Worm (Caenorhabditis elegans) whole organism, L4 larva: Measurements from ENCODE around the gene F17C11.11.
A peak's percentile ranks its signal among the peaks of the same experiment; 100 is the strongest.

ENCODE experiments used
- F10B5.3 ChIP-seq: sonication (generic microtip); optimal IDR thresholded peaks from 2 replicates; lab custom pipeline; 2016; ENCODE audit warnings: mild to moderate bottlenecking, missing genetic modification characterization, missing compliant biosample characterization
- F44E2.7 ChIP-seq: fragments of 200-800 bp; sonication (Bioruptor generic); IDR thresholded peaks from 2 replicates; pipeline ENCODE4 v2.1.2; 2022; ENCODE audit warnings: missing genetic modification characterization, missing compliant biosample characterization
- T26A8.4 ChIP-seq: fragments of 200-800 bp; sonication (Bioruptor generic); IDR thresholded peaks from 2 replicates; pipeline ENCODE4 v1.3.6; 2022; ENCODE audit warnings: missing genetic modification characterization, missing compliant biosample characterization
- Y75B8A.6 ChIP-seq: fragments of 200-800 bp; sonication (Bioruptor generic); IDR thresholded peaks from 2 replicates; pipeline ENCODE4 v1.3.6; 2022; ENCODE audit warnings: missing genetic modification reagents, missing genetic modification characterization, missing compliant biosample characterization
- aha-1 ChIP-seq: fragments of 150-350 bp; peaks from one replicate; lab custom pipeline; 2014; ENCODE audit warnings: missing biosample characterization, missing genetic modification characterization
- ama-1 ChIP-seq: fragments of 150-350 bp; optimal IDR thresholded peaks from 2 replicates; lab custom pipeline; 2014; ENCODE audit warnings: inconsistent platforms, mixed read lengths
- attf-4 ChIP-seq: sonication (generic microtip); optimal IDR thresholded peaks from 3 replicates; lab custom pipeline; 2017; ENCODE audit warnings: missing biosample characterization, missing genetic modification characterization
- ceh-20 ChIP-seq: fragments of 200-800 bp; sonication (Bioruptor generic); IDR thresholded peaks from 2 replicates; pipeline ENCODE4 v1.3.6; 2022; ENCODE audit warnings: missing genetic modification reagents, missing genetic modification characterization, missing compliant biosample characterization
- ctbp-1 ChIP-seq: fragments of 200-800 bp; sonication (Bioruptor generic); IDR thresholded peaks from 2 replicates; pipeline ENCODE4 v1.3.6; 2022; ENCODE audit warnings: missing genetic modification reagents, missing genetic modification characterization, missing compliant biosample characterization
- daf-19 ChIP-seq: fragments of 200-800 bp; sonication (Bioruptor generic); conservative IDR thresholded peaks from 2 replicates; pipeline ENCODE4 v1.3.6; 2022; ENCODE audit warnings: missing genetic modification characterization, missing compliant biosample characterization
- daf-8 ChIP-seq: fragments of 200-800 bp; sonication (Bioruptor generic); IDR thresholded peaks from 2 replicates; pipeline ENCODE4 v1.3.6; 2022; ENCODE audit warnings: missing genetic modification characterization, missing compliant biosample characterization
- dmd-6 ChIP-seq: fragments of 200-800 bp; sonication (Bioruptor generic); IDR thresholded peaks from 2 replicates; pipeline ENCODE4 v1.3.6; 2022; ENCODE audit warnings: missing genetic modification reagents, missing genetic modification characterization, missing compliant biosample characterization
- dmd-9 ChIP-seq: fragments of 200-800 bp; sonication (Bioruptor generic); IDR thresholded peaks from 2 replicates; pipeline ENCODE4 v1.3.6; 2022; ENCODE audit warnings: missing genetic modification reagents, missing genetic modification characterization, missing compliant biosample characterization
- fkh-10 ChIP-seq: fragments of 150-350 bp; optimal IDR thresholded peaks from 2 replicates; lab custom pipeline; 2014; ENCODE audit warnings: missing biosample characterization, missing genetic modification reagents, missing genetic modification characterization
- gei-8 ChIP-seq: fragments of 200-800 bp; sonication (Bioruptor generic); optimal IDR thresholded peaks from 2 replicates; lab custom pipeline; 2018; ENCODE audit warnings: mild to moderate bottlenecking, missing genetic modification characterization, missing compliant biosample characterization
- hlh-30 ChIP-seq: sonication (generic microtip); optimal IDR thresholded peaks from 2 replicates; lab custom pipeline; 2017; ENCODE audit warnings: antibody characterized with exemption, mild to moderate bottlenecking, missing genetic modification characterization, missing compliant biosample characterization; ENCODE audit not compliant: insufficient read depth
- hmg-1.1 ChIP-seq: fragments of 200-800 bp; sonication (Bioruptor generic); IDR thresholded peaks from 2 replicates; pipeline ENCODE4 v1.3.6; 2022; ENCODE audit warnings: missing genetic modification reagents, missing genetic modification characterization, missing compliant biosample characterization
- lim-7 ChIP-seq: fragments of 200-800 bp; sonication (Bioruptor generic); IDR thresholded peaks from 2 replicates; pipeline ENCODE4 v1.3.6; 2022; ENCODE audit warnings: missing genetic modification characterization, missing compliant biosample characterization
- lin-13 ChIP-seq: fragments of 150-350 bp; optimal IDR thresholded peaks from 2 replicates; lab custom pipeline; 2014; ENCODE audit warnings: missing biosample characterization, missing genetic modification reagents, missing genetic modification characterization
- lin-15B ChIP-seq: fragments of 150-350 bp; sonication (generic microtip); optimal IDR thresholded peaks from 3 replicates; lab custom pipeline; 2014; ENCODE audit warnings: missing biosample characterization, missing genetic modification characterization
- lin-38 ChIP-seq: fragments of 200-800 bp; sonication (Bioruptor generic); IDR thresholded peaks from 2 replicates; pipeline ENCODE4 v1.3.6; 2022; ENCODE audit warnings: missing genetic modification reagents, missing genetic modification characterization, missing compliant biosample characterization
- lsy-2 ChIP-seq, 2 experiments: fragments of 150-350 bp in 1 of 2; sonication (generic microtip) in 1 of 2; optimal IDR thresholded peaks; 2 replicates each; lab custom pipeline; 2014 to 2017; ENCODE audit warnings: missing biosample characterization in 2 of 2, missing genetic modification characterization in 2 of 2
- madf-9 ChIP-seq: fragments of 200-800 bp; sonication (Bioruptor generic); conservative IDR thresholded peaks from 2 replicates; pipeline ENCODE4 v1.3.6; 2022; ENCODE audit warnings: missing genetic modification reagents, missing genetic modification characterization, missing compliant biosample characterization
- mdl-1 ChIP-seq, 2 experiments: fragments of 150-350 bp in 1 of 2; sonication (generic microtip) in 1 of 2; optimal IDR thresholded peaks; 2 replicates each; lab custom pipeline; 2014 to 2017; ENCODE audit warnings: missing biosample characterization in 2 of 2, missing genetic modification characterization in 2 of 2
- mep-1 ChIP-seq: fragments of 150-350 bp; sonication (generic microtip); optimal IDR thresholded peaks from 3 replicates; lab custom pipeline; 2014; ENCODE audit warnings: missing biosample characterization, missing genetic modification characterization
- mes-2 ChIP-seq: sonication (generic microtip); optimal IDR thresholded peaks from 2 replicates; lab custom pipeline; 2016; ENCODE audit warnings: missing genotype, mild to moderate bottlenecking, missing genetic modification characterization, missing compliant biosample characterization; ENCODE audit not compliant: poor library complexity, severe bottlenecking
- mxl-2 ChIP-seq: fragments of 200-800 bp; sonication (Bioruptor generic); conservative IDR thresholded peaks from 2 replicates; pipeline ENCODE4 v1.3.6; 2022; ENCODE audit warnings: missing genetic modification reagents, missing genetic modification characterization, missing compliant biosample characterization
- nhr-102 ChIP-seq: sonication (generic microtip); optimal IDR thresholded peaks from 2 replicates; lab custom pipeline; 2016; ENCODE audit warnings: mild to moderate bottlenecking, missing genetic modification characterization, moderate library complexity, missing compliant biosample characterization
- nhr-11 ChIP-seq: fragments of 150-350 bp; optimal IDR thresholded peaks from 2 replicates; lab custom pipeline; 2014; ENCODE audit warnings: missing biosample characterization, missing genetic modification characterization
- nhr-111 ChIP-seq: fragments of 200-800 bp; sonication (Bioruptor generic); optimal IDR thresholded peaks from 2 replicates; lab custom pipeline; 2018; ENCODE audit warnings: mild to moderate bottlenecking, missing genetic modification characterization, missing compliant biosample characterization
- nhr-28 ChIP-seq: fragments of 150-350 bp; optimal IDR thresholded peaks from 2 replicates; lab custom pipeline; 2014; ENCODE audit warnings: missing biosample characterization, missing genetic modification characterization
- nhr-77 ChIP-seq: fragments of 150-350 bp; optimal IDR thresholded peaks from 2 replicates; lab custom pipeline; 2014; ENCODE audit warnings: missing biosample characterization, missing genetic modification characterization
- rbr-2 ChIP-seq: sonication (generic microtip); optimal IDR thresholded peaks from 2 replicates; lab custom pipeline; 2016; ENCODE audit warnings: missing genotype, missing genetic modification characterization, missing compliant biosample characterization
- snpc-1.2 ChIP-seq: fragments of 200-800 bp; sonication (Bioruptor generic); IDR thresholded peaks from 2 replicates; pipeline ENCODE4 v1.3.6; 2022; ENCODE audit warnings: missing genetic modification reagents, missing genetic modification characterization, missing compliant biosample characterization
- snpc-4 ChIP-seq: fragments of 150-350 bp; optimal IDR thresholded peaks from 2 replicates; lab custom pipeline; 2014; ENCODE audit warnings: missing biosample characterization, missing genetic modification characterization
- tra-1 ChIP-seq: fragments of 200-800 bp; sonication (Bioruptor generic); IDR thresholded peaks from 2 replicates; pipeline ENCODE4 v1.3.6; 2022; ENCODE audit warnings: missing genetic modification reagents, missing genetic modification characterization, missing compliant biosample characterization
- unc-62 ChIP-seq, 3 experiments: fragments of 150-350 bp in 1 of 3; sonication (generic microtip); optimal IDR thresholded peaks in 2 of 3; peaks in 1 of 3; 1 replicate in 1 of 3; 2 replicates in 2 of 3; lab custom pipeline; 2014 to 2017; ENCODE audit warnings: missing biosample characterization in 3 of 3, missing genetic modification characterization in 3 of 3, missing genetic modification reagents in 3 of 3, missing genotype in 1 of 3
- vab-7 ChIP-seq: fragments of 200-800 bp; sonication (Bioruptor generic); IDR thresholded peaks from 2 replicates; pipeline ENCODE4 v1.3.6; 2022; ENCODE audit warnings: missing genetic modification reagents, missing genetic modification characterization, missing compliant biosample characterization
- zfp-2 ChIP-seq: sonication (generic microtip); optimal IDR thresholded peaks from 2 replicates; lab custom pipeline; 2016; ENCODE audit warnings: mild to moderate bottlenecking, missing genetic modification characterization, missing compliant biosample characterization

The F17C11.11 gene

ce11 chrV:10909071-10909470, 29.5 kb downstream of the F17C11.11 start, which contains the start of gene zzz-1:
Gene zzz-1, minus strand, starts transcription at chrV:10909171.
- TF ChIP-seq T26A8.4 (GFP tag; lab: Robert Waterston, UW) (no peak), nhr-102 (no peak), nhr-28 (no peak), daf-19 (no peak), lin-13 (no peak), hmg-1.1 (GFP tag; lab: Robert Waterston, UW) (no peak), unc-62 (GFP tag; optimal IDR thresholded peaks at IDR 0.05 in 1 of 2; lab: Kevin White, UChicago) (no peak), unc-62 (tag; optimal IDR thresholded peaks at IDR 0.05; lab: Kevin White, UChicago) (no peak)
- TF ChIP-seq, all 104 proteins: peak for 0

- TF ChIP-seq rbr-2 (tag; lab: Kevin White, UChicago) (peak; percentile 34), lin-15B (no peak), lsy-2 (tag; optimal IDR thresholded peaks at IDR 0.05; lab: Kevin White, UChicago) (peak in 1 of 2 experiments; percentile 3), vab-7 (GFP tag; lab: Robert Waterston, UW) (no peak), zfp-2 (tag; lab: Kevin White, UChicago) (no peak), attf-4 (tag; lab: Kevin White, UChicago) (no peak), ceh-20 (GFP tag; lab: Robert Waterston, UW) (0 out of 2 replicates have a peak, but pooled peaks have one; percentile 12), mes-2 (tag; lab: Kevin White, UChicago) (no peak), fkh-10 (peak; percentile 71), mdl-1 (tag; optimal IDR thresholded peaks at IDR 0.05; lab: Kevin White, UChicago) (peak in 1 of 2 experiments; percentile 8), unc-62 (GFP tag; optimal IDR thresholded peaks at IDR 0.05 in 1 of 2; lab: Kevin White, UChicago) (peak in 1 of 2 experiments; percentile 65), unc-62 (tag; optimal IDR thresholded peaks at IDR 0.05; lab: Kevin White, UChicago) (no peak), aha-1 (tag; lab: Kevin White, UChicago) (peak; percentile 87), hlh-30 (tag; lab: Kevin White, UChicago) (peak; percentile 13), tra-1 (GFP tag; lab: Robert Waterston, UW) (no peak), F44E2.7 (GFP tag; lab: Robert Waterston, UW) (no peak), T26A8.4 (GFP tag; lab: Robert Waterston, UW) (no peak), mxl-2 (GFP tag; lab: Robert Waterston, UW) (no peak), snpc-1.2 (no peak), dmd-9 (GFP tag; lab: Robert Waterston, UW) (no peak), nhr-11 (tag; lab: Kevin White, UChicago) (no peak), lim-7 (no peak), ctbp-1 (GFP tag; lab: Robert Waterston, UW) (0 out of 2 replicates have a peak, but pooled peaks have one; percentile 43), madf-9 (GFP tag; lab: Robert Waterston, UW) (no peak), hmg-1.1 (GFP tag; lab: Robert Waterston, UW) (0 out of 2 replicates have a peak, but pooled peaks have one; percentile 21), mep-1 (tag; lab: Kevin White, UChicago) (peak; percentile 32), daf-8 (GFP tag; lab: Robert Waterston, UW) (no peak), nhr-77 (tag; lab: Kevin White, UChicago) (no peak), dmd-6 (GFP tag; lab: Robert Waterston, UW) (0 out of 2 replicates have a peak, but pooled peaks have one; percentile 10), F10B5.3 (no peak)
Observed at ce11 chrV:10904795-10905194, 33.8 kb downstream of the F17C11.11 start.

- TF ChIP-seq Y75B8A.6 (GFP tag; lab: Robert Waterston, UW) = no peak
- no peak for TF ChIP-seq T26A8.4 (GFP tag; lab: Robert Waterston, UW)
- TF ChIP-seq, all 104 proteins: peak for 0
Observed at ce11 chrV:10903748-10904147, 34.9 kb downstream of the F17C11.11 start, which contains the start of gene F32D8.15. Gene F32D8.15, plus strand, starts transcription at chrV:10904048.

- no peak for TF ChIP-seq hmg-1.1 (GFP tag; lab: Robert Waterston, UW)
- no peak for TF ChIP-seq mep-1 (tag; lab: Kevin White, UChicago)
- no peak for TF ChIP-seq ama-1
- no peak for TF ChIP-seq gei-8 (GFP tag; lab: Kevin White, UChicago)
- TF ChIP-seq lin-38 = no peak
- TF ChIP-seq nhr-111 (GFP tag; lab: Kevin White, UChicago) = no peak
- TF ChIP-seq snpc-4 (tag; lab: Kevin White, UChicago) = no peak
- TF ChIP-seq, all 104 proteins: peak for 0
Observed at ce11 chrV:10902682-10903081, 35.9 kb downstream of the F17C11.11 start, which contains the start of gene F32D8.8. Gene F32D8.8, minus strand, starts transcription at chrV:10902782.
